Worm (Caenorhabditis elegans): Measurements from ENCODE around the gene C42D4.18.

- TF ChIP-seq Y95B8A.8 (GFP tag; IDR thresholded peaks at IDR 0.05) (no peak), Y53G8AR.9 (GFP tag; conservative IDR thresholded peaks at IDR 0.05) (no peak), efl-1 (GFP tag; optimal IDR thresholded peaks at IDR 0.05) (no peak), Y79H2A.3 (GFP tag; conservative IDR thresholded peaks at IDR 0.05) (no peak), nhr-179 (tag; optimal IDR thresholded peaks at IDR 0.05) (no peak), egl-44 (GFP tag; IDR thresholded peaks at IDR 0.05) (no peak)
Measured at ce11 chrIV:7131780-7132179, 34.8 kb upstream of the C42D4.18 start, which contains the start of gene grsp-3.

All from whole organism, young adult.